Fruit fly (Drosophila melanogaster) whole organism, pupa: ENCODE results near the gene LysB.
A peak's percentile ranks its signal among the peaks of the same experiment; 100 is the strongest.

ENCODE experiments used
- CG10348 ChIP-seq: fragments of 200-800 bp; sonication (Bioruptor generic); IDR thresholded peaks from 2 replicates; pipeline ENCODE4 v1.3.6; 2022; ENCODE audit warnings: missing biosample characterization, missing genetic modification characterization
- CG12605 ChIP-seq: fragments of 200-800 bp; sonication (Bioruptor generic); IDR thresholded peaks from 2 replicates; pipeline ENCODE4 v1.3.6; 2022; ENCODE audit warnings: missing biosample characterization, missing genetic modification characterization
- CG14655 ChIP-seq: fragments of 200-800 bp; sonication (Bioruptor generic); optimal IDR thresholded peaks from 3 replicates; lab custom pipeline; 2017; ENCODE audit warnings: mild to moderate bottlenecking, missing biosample characterization, missing genetic modification reagents, missing genetic modification characterization
- CG15710 ChIP-seq: fragments of 200-800 bp; sonication (Bioruptor generic); optimal IDR thresholded peaks from 2 replicates; lab custom pipeline; 2018; ENCODE audit warnings: missing biosample characterization, mild to moderate bottlenecking, missing genetic modification characterization, moderate library complexity
- CG32121 ChIP-seq: fragments of 200-800 bp; sonication (Bioruptor generic); IDR thresholded peaks from 2 replicates; pipeline ENCODE4 v1.3.6; 2022; ENCODE audit warnings: missing biosample characterization, missing genetic modification characterization
- Pif1B ChIP-seq: fragments of 200-800 bp; sonication (Bioruptor generic); optimal IDR thresholded peaks from 3 replicates; lab custom pipeline; 2016; ENCODE audit warnings: missing biosample characterization, missing genetic modification characterization

dm6 chr3L:1208206-1208605 lies 1.0 kb downstream of the LysB start:
- TF ChIP-seq CG10348 (no peak), CG14655 (GFP tag; lab: Kevin White, UChicago) (no peak), CG12605 (GFP tag; lab: Robert Waterston, UW) (peak; percentile 20; the same call in 1 of the 2 replicates), CG15710 (tag; lab: Kevin White, UChicago) (no peak), CG32121 (GFP tag; lab: Robert Waterston, UW) (no peak), Pif1B (GFP tag; lab: Kevin White, UChicago) (no peak)
